Fruit fly (Drosophila melanogaster): ENCODE data around the gene Ppi1.

The Ppi1 gene

dm6 chr3R:30129019-30129418 lies at the start of gene Ppi1:
Ppi1 (minus strand) TSS chr3R:30129119.
- TF ChIP-seq Sin3A (optimal IDR thresholded peaks at IDR 0.05) (no peak), h (optimal IDR thresholded peaks at IDR 0.05) (no peak), ttk (optimal IDR thresholded peaks at IDR 0.05) (no peak), insv (optimal IDR thresholded peaks at IDR 0.05) (no peak), psq (optimal IDR thresholded peaks at IDR 0.05) (no peak), Myc (optimal IDR thresholded peaks at IDR 0.05) (no peak)

dm6 chr3R:30177494-30177893 lies 48.6 kb upstream of the Ppi1 start, which contains the start of the genes CG1983 and CG15530:
CG1983 (minus strand) TSS chr3R:30177700.
CG15530 (plus strand) TSS chr3R:30177877.
- TF ChIP-seq ttk (optimal IDR thresholded peaks at IDR 0.05) = no peak
- TF ChIP-seq insv (optimal IDR thresholded peaks at IDR 0.05) = no peak
- TF ChIP-seq psq (optimal IDR thresholded peaks at IDR 0.05) = no peak
- TF ChIP-seq h (optimal IDR thresholded peaks at IDR 0.05) = no peak
- TF ChIP-seq Sin3A (optimal IDR thresholded peaks at IDR 0.05) = no peak
- TF ChIP-seq Myc (optimal IDR thresholded peaks at IDR 0.05) = no peak

- TF ChIP-seq psq (optimal IDR thresholded peaks at IDR 0.05) = no peak
- no peak for TF ChIP-seq insv (optimal IDR thresholded peaks at IDR 0.05)
- TF ChIP-seq Myc (optimal IDR thresholded peaks at IDR 0.05) = no peak
- TF ChIP-seq ttk (optimal IDR thresholded peaks at IDR 0.05) = no peak
- TF ChIP-seq h (optimal IDR thresholded peaks at IDR 0.05) = no peak
- no peak for TF ChIP-seq Sin3A (optimal IDR thresholded peaks at IDR 0.05)
These were observed 47.4 kb upstream of the Ppi1 start for dm6 chr3R:30176314-30176713.

dm6 chr3R:30175045-30175589 lies 46.2 kb upstream of the Ppi1 start:
- TF ChIP-seq h (optimal IDR thresholded peaks at IDR 0.05) (no peak), Sin3A (optimal IDR thresholded peaks at IDR 0.05) (no peak), insv (optimal IDR thresholded peaks at IDR 0.05) (no peak), Myc (optimal IDR thresholded peaks at IDR 0.05) (no peak), psq (optimal IDR thresholded peaks at IDR 0.05) (no peak), ttk (optimal IDR thresholded peaks at IDR 0.05) (no peak)

dm6 chr3R:30174160-30175002 lies 45.5 kb upstream of the Ppi1 start, which contains the start of gene Mlc2:
Mlc2 (minus strand) TSS chr3R:30174551.
- no peak for TF ChIP-seq h (optimal IDR thresholded peaks at IDR 0.05)
- no peak for TF ChIP-seq ttk (optimal IDR thresholded peaks at IDR 0.05)
- no peak for TF ChIP-seq Sin3A (optimal IDR thresholded peaks at IDR 0.05)
- TF ChIP-seq psq (optimal IDR thresholded peaks at IDR 0.05) = no peak
- no peak for TF ChIP-seq Myc (optimal IDR thresholded peaks at IDR 0.05)
- no peak for TF ChIP-seq insv (optimal IDR thresholded peaks at IDR 0.05)

- TF ChIP-seq Sin3A (optimal IDR thresholded peaks at IDR 0.05) (no peak), insv (optimal IDR thresholded peaks at IDR 0.05) (no peak), h (optimal IDR thresholded peaks at IDR 0.05) (no peak), Myc (optimal IDR thresholded peaks at IDR 0.05) (no peak), psq (optimal IDR thresholded peaks at IDR 0.05) (no peak), ttk (optimal IDR thresholded peaks at IDR 0.05) (no peak)
These were observed 42.0 kb upstream of the Ppi1 start, which contains the start of gene Rsod for dm6 chr3R:30170671-30171667. Rsod (minus strand) TSS chr3R:30171207.

- no peak for TF ChIP-seq insv (optimal IDR thresholded peaks at IDR 0.05)
- TF ChIP-seq Sin3A (optimal IDR thresholded peaks at IDR 0.05) = no peak
- TF ChIP-seq h (optimal IDR thresholded peaks at IDR 0.05) = no peak
- no peak for TF ChIP-seq Myc (optimal IDR thresholded peaks at IDR 0.05)
These were observed 37.4 kb upstream of the Ppi1 start, which contains the start of gene VhaAC45RP for dm6 chr3R:30166159-30166784. VhaAC45RP (minus strand) TSS chr3R:30166419.

- TF ChIP-seq psq (optimal IDR thresholded peaks at IDR 0.05) (no peak), insv (optimal IDR thresholded peaks at IDR 0.05) (no peak), Myc (optimal IDR thresholded peaks at IDR 0.05) (no peak)
These were observed 35.2 kb upstream of the Ppi1 start for dm6 chr3R:30164162-30164561.

- no peak for TF ChIP-seq insv (optimal IDR thresholded peaks at IDR 0.05)
These were observed 34.3 kb upstream of the Ppi1 start for dm6 chr3R:30163228-30163627.

dm6 chr3R:30160312-30160942 lies 31.5 kb upstream of the Ppi1 start, which contains the start of gene CG11498:
CG11498 (minus strand) TSS chr3R:30160473.
- TF ChIP-seq insv (optimal IDR thresholded peaks at IDR 0.05) (no peak), Sin3A (optimal IDR thresholded peaks at IDR 0.05) (no peak), Myc (optimal IDR thresholded peaks at IDR 0.05) (no peak), ttk (optimal IDR thresholded peaks at IDR 0.05) (no peak), h (optimal IDR thresholded peaks at IDR 0.05) (no peak), psq (optimal IDR thresholded peaks at IDR 0.05) (no peak)

- TF ChIP-seq Sin3A (optimal IDR thresholded peaks at IDR 0.05) = no peak
- TF ChIP-seq Myc (optimal IDR thresholded peaks at IDR 0.05) = no peak
- no peak for TF ChIP-seq psq (optimal IDR thresholded peaks at IDR 0.05)
- no peak for TF ChIP-seq ttk (optimal IDR thresholded peaks at IDR 0.05)
- TF ChIP-seq insv (optimal IDR thresholded peaks at IDR 0.05) = no peak
- no peak for TF ChIP-seq h (optimal IDR thresholded peaks at IDR 0.05)
These were observed 24.9 kb upstream of the Ppi1 start for dm6 chr3R:30153864-30154263.

All from Kc167 (cell line).